Fruit fly (Drosophila melanogaster) whole organism, embryonic: ENCODE results near the gene CG12321.

Source experiments
- Bgb ChIP-seq: fragments of 200-800 bp; sonication (Bioruptor generic); IDR thresholded peaks from 2 replicates; pipeline ENCODE4 v1.3.6; 2022; ENCODE audit warnings: missing biosample characterization, missing genetic modification characterization; ENCODE audit not compliant: partially characterized antibody
- Blimp-1 ChIP-seq: fragments of 200-800 bp; sonication (Bioruptor generic); optimal IDR thresholded peaks from 3 replicates; lab custom pipeline; 2018; ENCODE audit warnings: missing biosample characterization, missing genetic modification characterization, mild to moderate bottlenecking, moderate library complexity, missing genetic modification reagents
- CG10267 ChIP-seq: fragments of 200-800 bp; sonication (Bioruptor generic); optimal IDR thresholded peaks from 2 replicates; lab custom pipeline; 2018; ENCODE audit warnings: missing biosample characterization, mild to moderate bottlenecking, missing genetic modification characterization, moderate library complexity
- CG10431 ChIP-seq: fragments of 200-800 bp; sonication (Bioruptor generic); optimal IDR thresholded peaks from 3 replicates; lab custom pipeline; 2018; ENCODE audit warnings: missing biosample characterization, mild to moderate bottlenecking, missing genetic modification characterization
- CG11085 ChIP-seq: fragments of 200-800 bp; sonication (Bioruptor generic); IDR thresholded peaks from 2 replicates; pipeline ENCODE4 v1.3.6; 2022; ENCODE audit warnings: missing biosample characterization, missing genetic modification characterization
- CG13296 ChIP-seq: fragments of 200-800 bp; sonication (Bioruptor generic); optimal IDR thresholded peaks from 3 replicates; lab custom pipeline; 2018; ENCODE audit warnings: missing biosample characterization, mild to moderate bottlenecking, missing genetic modification characterization
- CG13424 ChIP-seq: fragments of 200-800 bp; sonication (Bioruptor generic); optimal IDR thresholded peaks from 2 replicates; lab custom pipeline; 2019; ENCODE audit warnings: missing biosample characterization, mild to moderate bottlenecking, missing genetic modification characterization, moderate library complexity
- CG13894 ChIP-seq: fragments of 200-800 bp; sonication (Bioruptor generic); optimal IDR thresholded peaks from 3 replicates; lab custom pipeline; 2018; ENCODE audit warnings: missing biosample characterization, mild to moderate bottlenecking, missing genetic modification characterization, moderate library complexity
- CG14965 ChIP-seq: fragments of 200-800 bp; sonication (Bioruptor generic); optimal IDR thresholded peaks from 2 replicates; lab custom pipeline; 2016; ENCODE audit warnings: missing biosample characterization, missing genetic modification characterization, borderline replicate concordance
- CG15011 ChIP-seq: fragments of 200-800 bp; sonication (Bioruptor generic); optimal IDR thresholded peaks from 3 replicates; lab custom pipeline; 2018; ENCODE audit warnings: missing biosample characterization, mild to moderate bottlenecking, missing genetic modification characterization
- CG15601 ChIP-seq: fragments of 200-800 bp; sonication (Bioruptor generic); optimal IDR thresholded peaks from 3 replicates; lab custom pipeline; 2019; ENCODE audit warnings: missing biosample characterization, mild to moderate bottlenecking, missing genetic modification characterization, moderate library complexity
- CG16779 ChIP-seq: fragments of 200-800 bp; sonication (Bioruptor generic); IDR thresholded peaks from 2 replicates; pipeline ENCODE4 v1.3.6; 2022; ENCODE audit warnings: missing biosample characterization, missing genetic modification characterization
- CG17359 ChIP-seq: fragments of 200-800 bp; sonication (Bioruptor generic); optimal IDR thresholded peaks from 3 replicates; lab custom pipeline; 2018; ENCODE audit warnings: missing biosample characterization, mild to moderate bottlenecking, missing genetic modification characterization, moderate library complexity
- CG17361 ChIP-seq: fragments of 200-800 bp; sonication (Bioruptor generic); IDR thresholded peaks from 3 replicates; pipeline ENCODE4 v1.3.6; 2022; ENCODE audit warnings: missing biosample characterization, missing genetic modification characterization
- CG17829 ChIP-seq: fragments of 200-800 bp; optimal IDR thresholded peaks from 2 replicates; lab custom pipeline; 2019; ENCODE audit warnings: missing biosample characterization, mild to moderate bottlenecking, missing genetic modification characterization, moderate library complexity
- CG18011 ChIP-seq: fragments of 200-800 bp; sonication (Bioruptor generic); optimal IDR thresholded peaks from 2 replicates; lab custom pipeline; 2017; ENCODE audit warnings: missing biosample characterization, missing genetic modification characterization, mild to moderate bottlenecking, moderate library complexity, missing genotype
- CG18262 ChIP-seq: fragments of 200-800 bp; optimal IDR thresholded peaks from 3 replicates; lab custom pipeline; 2019; ENCODE audit warnings: missing biosample characterization, mild to moderate bottlenecking, missing genetic modification characterization, moderate library complexity
- CG31224 ChIP-seq: fragments of 200-800 bp; sonication (Bioruptor generic); IDR thresholded peaks from 2 replicates; pipeline ENCODE4 v1.3.6; 2022; ENCODE audit warnings: missing biosample characterization, missing genetic modification characterization
- CG3407 ChIP-seq: fragments of 200-800 bp; sonication (Bioruptor generic); optimal IDR thresholded peaks from 2 replicates; lab custom pipeline; 2018; ENCODE audit warnings: missing biosample characterization, mild to moderate bottlenecking, missing genetic modification characterization
- CG34224 ChIP-seq: fragments of 200-800 bp; sonication (Bioruptor generic); IDR thresholded peaks from 3 replicates; pipeline ENCODE4 v1.3.6; 2022; ENCODE audit warnings: missing biosample characterization, missing genetic modification characterization; ENCODE audit not compliant: partially characterized antibody
- CG3847 ChIP-seq: fragments of 200-800 bp; sonication (Bioruptor generic); IDR thresholded peaks from 2 replicates; pipeline ENCODE4 v1.3.6; 2022; ENCODE audit warnings: missing biosample characterization, missing genetic modification characterization
- CG4282 ChIP-seq: fragments of 200-800 bp; sonication (Bioruptor generic); optimal IDR thresholded peaks from 2 replicates; lab custom pipeline; 2016; ENCODE audit warnings: missing biosample characterization, missing genetic modification characterization
- CG4360 ChIP-seq: fragments of 200-800 bp; sonication (Bioruptor generic); IDR thresholded peaks from 2 replicates; pipeline ENCODE4 v1.3.6; 2022; ENCODE audit warnings: missing biosample characterization, missing genetic modification characterization
- CG4424 ChIP-seq: fragments of 200-800 bp; sonication (Bioruptor generic); optimal IDR thresholded peaks from 3 replicates; lab custom pipeline; 2016; ENCODE audit warnings: missing biosample characterization, missing genetic modification characterization
- CG8924 ChIP-seq: fragments of 200-800 bp; optimal IDR thresholded peaks from 3 replicates; lab custom pipeline; 2019; ENCODE audit warnings: missing biosample characterization, mild to moderate bottlenecking, missing genetic modification characterization, moderate library complexity
- CkIIα-i1 ChIP-seq: fragments of 200-800 bp; sonication (Bioruptor generic); IDR thresholded peaks from 2 replicates; pipeline ENCODE4 v1.3.6; 2022; ENCODE audit warnings: missing biosample characterization, missing genetic modification characterization
- Ets97D ChIP-seq: fragments of 200-800 bp; sonication (Bioruptor generic); optimal IDR thresholded peaks from 3 replicates; lab custom pipeline; 2016; ENCODE audit warnings: missing biosample characterization, missing genetic modification characterization
- Hr3 ChIP-seq: fragments of 200-800 bp; sonication (Bioruptor generic); optimal IDR thresholded peaks from 3 replicates; lab custom pipeline; 2016; ENCODE audit warnings: missing biosample characterization, missing genetic modification characterization
- Max ChIP-seq: fragments of 200-800 bp; sonication (Bioruptor generic); optimal IDR thresholded peaks from 2 replicates; lab custom pipeline; 2016; ENCODE audit warnings: missing biosample characterization, mild to moderate bottlenecking, missing genetic modification characterization
- Neu2 ChIP-seq: fragments of 200-800 bp; sonication (Bioruptor generic); optimal IDR thresholded peaks from 3 replicates; lab custom pipeline; 2016; ENCODE audit warnings: missing biosample characterization, missing genetic modification characterization, borderline replicate concordance
- Oli ChIP-seq: fragments of 200-800 bp; sonication (Bioruptor generic); optimal IDR thresholded peaks from 2 replicates; lab custom pipeline; 2018; ENCODE audit warnings: missing biosample characterization, mild to moderate bottlenecking, missing genetic modification characterization, moderate library complexity
- Opbp ChIP-seq: fragments of 200-800 bp; sonication (Bioruptor generic); IDR thresholded peaks from 3 replicates; pipeline ENCODE4 v1.3.6; 2022; ENCODE audit warnings: missing biosample characterization, missing genetic modification characterization; ENCODE audit not compliant: partially characterized antibody
- Poxn ChIP-seq: fragments of 200-800 bp; sonication (Bioruptor generic); IDR thresholded peaks from 2 replicates; pipeline ENCODE4 v1.3.6; 2022; ENCODE audit warnings: missing biosample characterization, missing genetic modification characterization
- Ravus ChIP-seq: fragments of 200-800 bp; sonication (Bioruptor generic); IDR thresholded peaks from 2 replicates; pipeline ENCODE4 v1.3.6; 2022; ENCODE audit warnings: missing biosample characterization, missing genetic modification characterization
- Taf1 ChIP-seq: fragments of 200-800 bp; sonication (Bioruptor generic); IDR thresholded peaks from 2 replicates; pipeline ENCODE4 v1.3.6; 2022; ENCODE audit warnings: missing biosample characterization, missing genetic modification characterization
- Usf ChIP-seq: fragments of 200-800 bp; sonication (Bioruptor generic); optimal IDR thresholded peaks from 2 replicates; lab custom pipeline; 2017; ENCODE audit warnings: missing genotype, missing biosample characterization, missing genetic modification characterization
- Vsx1 ChIP-seq: fragments of 200-800 bp; sonication (Bioruptor generic); optimal IDR thresholded peaks from 2 replicates; lab custom pipeline; 2017; ENCODE audit warnings: missing biosample characterization, mild to moderate bottlenecking, missing genetic modification characterization, missing genetic modification reagents
- btn ChIP-seq: fragments of 200-800 bp; sonication (Bioruptor generic); optimal IDR thresholded peaks from 2 replicates; lab custom pipeline; 2016; ENCODE audit warnings: missing biosample characterization, missing genetic modification characterization
- cad ChIP-seq: fragments of >200 bp; optimal IDR thresholded peaks from 2 replicates; lab custom pipeline; 2017; ENCODE audit warnings: missing biosample characterization, missing genetic modification characterization
- caup ChIP-seq: fragments of 200-800 bp; sonication (Bioruptor generic); optimal IDR thresholded peaks from 3 replicates; lab custom pipeline; 2017; ENCODE audit warnings: missing biosample characterization, mild to moderate bottlenecking, missing genetic modification characterization, moderate library complexity; ENCODE audit not compliant: severe bottlenecking
- chinmo ChIP-seq: fragments of 200-800 bp; sonication (Bioruptor generic); IDR thresholded peaks from 4 replicates; pipeline ENCODE4 v1.3.6; 2022; ENCODE audit warnings: missing biosample characterization, missing genetic modification characterization; ENCODE audit not compliant: partially characterized antibody
- dpn ChIP-seq, 2 experiments: fragments of 200-800 bp; sonication (Bioruptor generic); optimal IDR thresholded peaks; 3 replicates each; lab custom pipeline; 2016; ENCODE audit warnings: missing biosample characterization in 2 of 2, missing genetic modification characterization in 2 of 2
- hb ChIP-seq: fragments of 200-800 bp; sonication (Bioruptor generic); IDR thresholded peaks from 3 replicates; pipeline ENCODE4 v1.3.6; 2022; ENCODE audit warnings: missing biosample characterization, missing genetic modification characterization; ENCODE audit not compliant: partially characterized antibody
- lab ChIP-seq: fragments of 200-800 bp; sonication (Bioruptor generic); optimal IDR thresholded peaks from 3 replicates; lab custom pipeline; 2017; ENCODE audit warnings: missing biosample characterization, missing genetic modification characterization, mild to moderate bottlenecking, moderate library complexity, missing genetic modification reagents
- mirr ChIP-seq: fragments of 200-800 bp; sonication (Bioruptor generic); optimal IDR thresholded peaks from 3 replicates; lab custom pipeline; 2018; ENCODE audit warnings: missing biosample characterization, mild to moderate bottlenecking, missing genetic modification characterization
- nerfin-1 ChIP-seq: fragments of 200-800 bp; sonication (Bioruptor generic); optimal IDR thresholded peaks from 3 replicates; lab custom pipeline; 2019; ENCODE audit warnings: missing biosample characterization, mild to moderate bottlenecking, missing genetic modification characterization, moderate library complexity
- peb ChIP-seq: fragments of 200-800 bp; sonication (Bioruptor generic); IDR thresholded peaks from 2 replicates; pipeline ENCODE4 v1.3.6; 2022; ENCODE audit warnings: missing biosample characterization, missing genetic modification characterization
- pnt ChIP-seq: fragments of 200-800 bp; sonication (Bioruptor generic); optimal IDR thresholded peaks from 3 replicates; lab custom pipeline; 2016; ENCODE audit warnings: missing biosample characterization, missing genetic modification characterization
- ro ChIP-seq: fragments of 200-800 bp; sonication (Bioruptor generic); IDR thresholded peaks from 2 replicates; pipeline ENCODE4 v1.3.6; 2022; ENCODE audit warnings: missing biosample characterization, missing genetic modification characterization
- tna ChIP-seq: fragments of 200-800 bp; sonication (Bioruptor generic); IDR thresholded peaks from 2 replicates; pipeline ENCODE4 v1.3.6; 2022; ENCODE audit warnings: missing biosample characterization, missing genetic modification characterization; ENCODE audit not compliant: partially characterized antibody

CG12321 gene

DNA sequence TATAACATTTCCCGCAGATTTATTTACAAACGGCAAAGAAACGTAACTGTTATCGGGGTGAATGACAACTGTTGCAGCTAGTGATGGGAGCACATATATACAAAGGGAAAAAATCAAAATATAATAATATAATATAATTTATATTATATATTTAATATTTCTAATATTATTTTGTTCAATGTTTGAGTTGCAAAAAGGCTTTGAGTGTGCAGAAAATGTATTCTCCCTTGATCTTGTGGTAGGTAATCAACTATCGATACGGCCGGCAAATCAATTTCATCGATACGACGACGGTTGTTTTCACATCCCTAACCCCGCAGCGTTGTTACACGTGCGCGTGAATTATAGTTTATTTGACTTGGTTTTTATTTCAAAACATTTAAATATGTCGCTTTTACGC lies 34.9 kb upstream of the CG12321 start, which contains the start of the genes mTerf5 and Non3 (continued):
- TF ChIP-seq CG17829: peak; percentile 76
- no peak for TF ChIP-seq Usf (GFP tag; lab: Kevin White, UChicago)
- no peak for TF ChIP-seq CG10431 (GFP tag; lab: Kevin White, UChicago)
- peak; percentile 91; the same call in 3 of the 4 replicates for TF ChIP-seq chinmo (GFP tag; lab: Robert Waterston, UW)
- TF ChIP-seq CG10267 (tag; lab: Kevin White, UChicago): peak; percentile 76
- TF ChIP-seq Ravus (GFP tag; lab: Robert Waterston, UW): no peak; the same call in 1 of the 2 replicates
- TF ChIP-seq CG3847: peak; percentile 54
- TF ChIP-seq lab (GFP tag; lab: Kevin White, UChicago): peak; percentile 64
- peak; percentile 27 for TF ChIP-seq Vsx1 (GFP tag; lab: Kevin White, UChicago)
- TF ChIP-seq caup (GFP tag; lab: Kevin White, UChicago): peak; percentile 58
- TF ChIP-seq CG31224 (GFP tag; lab: Robert Waterston, UW): no peak
- TF ChIP-seq Hr3 (GFP tag; lab: Kevin White, UChicago): peak; percentile 73
- no peak for TF ChIP-seq CG15011 (GFP tag; lab: Kevin White, UChicago)
- no peak for TF ChIP-seq mirr (GFP tag; lab: Kevin White, UChicago)
- TF ChIP-seq CG34224: peak; percentile 90
- no peak for TF ChIP-seq btn (GFP tag; lab: Kevin White, UChicago)
- peak; percentile 17; the same call in 1 of the 2 replicates for TF ChIP-seq peb (GFP tag; lab: Robert Waterston, UW)
- TF ChIP-seq tna (GFP tag; lab: Robert Waterston, UW): peak; percentile 52; the same call in 1 of the 2 replicates
- peak; percentile 63 for TF ChIP-seq CG18262
- TF ChIP-seq Neu2 (GFP tag; lab: Kevin White, UChicago): no peak
- TF ChIP-seq CG4424 (GFP tag; lab: Kevin White, UChicago): peak; percentile 43
- TF ChIP-seq hb (GFP tag; lab: Robert Waterston, UW): peak; percentile 83
- TF ChIP-seq CG16779: no peak
- no peak for TF ChIP-seq pnt (GFP tag; lab: Kevin White, UChicago)
- no peak for TF ChIP-seq CG11085 (GFP tag; lab: Robert Waterston, UW)
- peak; percentile 77 for TF ChIP-seq nerfin-1 (tag; lab: Kevin White, UChicago)
- peak; percentile 82 for TF ChIP-seq Max (GFP tag; lab: Kevin White, UChicago)
- peak; percentile 6 for TF ChIP-seq CG18011
- TF ChIP-seq CG15601: peak; percentile 54
- peak; percentile 54 for TF ChIP-seq Blimp-1 (GFP tag; lab: Kevin White, UChicago)
- no peak for TF ChIP-seq ro (GFP tag; lab: Robert Waterston, UW)
- no peak for TF ChIP-seq CkIIα-i1 (GFP tag; lab: Robert Waterston, UW)
- TF ChIP-seq Bgb (GFP tag; lab: Robert Waterston, UW): peak; percentile 85
- peak; percentile 58; the same call in 2 of the 3 replicates for TF ChIP-seq CG17361 (GFP tag; lab: Robert Waterston, UW)
- no peak for TF ChIP-seq Taf1 (GFP tag; lab: Robert Waterston, UW)
- peak; percentile 47 for TF ChIP-seq CG13894 (tag; lab: Kevin White, UChicago)
- TF ChIP-seq dpn (GFP tag; optimal IDR thresholded peaks at IDR 0.05; lab: Kevin White, UChicago): peak; percentile 2 to 73
- TF ChIP-seq CG3407: no peak
- TF ChIP-seq CG14965 (GFP tag; lab: Kevin White, UChicago): no peak
- peak; percentile 38 for TF ChIP-seq CG17359 (tag; lab: Kevin White, UChicago)
- no peak for TF ChIP-seq CG4360 (GFP tag; lab: Robert Waterston, UW)
- TF ChIP-seq cad: no peak
- peak; percentile 43 for TF ChIP-seq Ets97D (GFP tag; lab: Kevin White, UChicago)
- TF ChIP-seq Oli (tag; lab: Kevin White, UChicago): peak; percentile 24
- no peak for TF ChIP-seq CG4282
- TF ChIP-seq Opbp (GFP tag; lab: Robert Waterston, UW): peak; percentile 82
- peak; percentile 75 for TF ChIP-seq CG13424 (tag; lab: Kevin White, UChicago)
- TF ChIP-seq CG13296: peak; percentile 68
- no peak for TF ChIP-seq Poxn (GFP tag; lab: Robert Waterston, UW)
- TF ChIP-seq CG8924: peak; percentile 75
